Worm (Caenorhabditis elegans): ENCODE measurements around the gene slc-36.2.
"Not testable (repeated sequence)": the region's sequence is repeated elsewhere in the genome, so short reads cannot be mapped to it uniquely, and the experiment has no call there.

Gene slc-36.2

ce11 chrII:511968-512367 lies 10.4 kb upstream of the slc-36.2 start:
- no peak for TF ChIP-seq ztf-29 (GFP tag; IDR thresholded peaks at IDR 0.05)
- TF ChIP-seq T22C8.4 (GFP tag; IDR thresholded peaks at IDR 0.05) = no peak
- TF ChIP-seq ref-1 (GFP tag; conservative IDR thresholded peaks at IDR 0.05) = no peak
- TF ChIP-seq med-1 (GFP tag; optimal IDR thresholded peaks at IDR 0.05; ENCODE audit: insufficient read depth) = no peak
- TF ChIP-seq flt-1 (GFP tag; IDR thresholded peaks at IDR 0.05) = no peak
- no peak for TF ChIP-seq cog-1 (tag; optimal IDR thresholded peaks at IDR 0.05)
- no peak for TF ChIP-seq ztf-23 (GFP tag; IDR thresholded peaks at IDR 0.05)
- TF ChIP-seq tab-1 (GFP tag; IDR thresholded peaks at IDR 0.05) = no peak
- no peak for TF ChIP-seq klf-2 (GFP tag; conservative IDR thresholded peaks at IDR 0.05)

- TF ChIP-seq ztf-23 (GFP tag; IDR thresholded peaks at IDR 0.05) (no peak), flt-1 (GFP tag; IDR thresholded peaks at IDR 0.05) (no peak)
Measured at ce11 chrII:512630-513029, 9.8 kb upstream of the slc-36.2 start.

DNA sequence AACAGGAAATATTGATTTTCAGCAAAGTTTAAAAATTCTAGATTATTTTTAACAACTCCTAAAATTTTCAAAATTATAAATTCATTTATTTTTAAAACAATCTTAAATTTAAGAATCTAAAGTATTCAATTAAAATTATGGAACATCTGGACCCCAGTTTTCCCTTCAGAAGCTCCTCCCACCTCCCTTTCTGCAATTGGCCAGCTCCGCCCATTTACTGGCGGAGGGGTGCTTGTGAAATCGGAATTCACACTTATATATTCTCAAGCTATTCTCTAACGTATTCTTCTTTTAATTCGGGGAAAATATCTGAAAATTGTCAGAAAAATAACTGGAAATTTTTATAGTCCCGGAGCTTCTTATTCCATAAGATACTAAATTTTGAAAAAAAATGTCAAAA lies 6.6 kb upstream of the slc-36.2 start, which contains the start of gene mab-9:
mab-9 (plus strand) TSS at position 260 of the 400 bp plus-strand sequence.
- TF ChIP-seq T22C8.4 (GFP tag; IDR thresholded peaks at IDR 0.05) (no peak), ztf-23 (GFP tag; IDR thresholded peaks at IDR 0.05) (no peak)

- TF ChIP-seq tab-1 (GFP tag; IDR thresholded peaks at IDR 0.05) (no peak), klf-2 (GFP tag; conservative IDR thresholded peaks at IDR 0.05) (no peak), med-1 (GFP tag; optimal IDR thresholded peaks at IDR 0.05; ENCODE audit: insufficient read depth) (no peak), flt-1 (GFP tag; IDR thresholded peaks at IDR 0.05) (no peak), ztf-23 (GFP tag; IDR thresholded peaks at IDR 0.05) (no peak), ref-1 (GFP tag; conservative IDR thresholded peaks at IDR 0.05) (no peak), T22C8.4 (GFP tag; IDR thresholded peaks at IDR 0.05) (no peak), ztf-29 (GFP tag; IDR thresholded peaks at IDR 0.05) (no peak), cog-1 (tag; optimal IDR thresholded peaks at IDR 0.05) (no peak)
Measured at ce11 chrII:521720-522119, 682 bp upstream of the slc-36.2 start.

DNA sequence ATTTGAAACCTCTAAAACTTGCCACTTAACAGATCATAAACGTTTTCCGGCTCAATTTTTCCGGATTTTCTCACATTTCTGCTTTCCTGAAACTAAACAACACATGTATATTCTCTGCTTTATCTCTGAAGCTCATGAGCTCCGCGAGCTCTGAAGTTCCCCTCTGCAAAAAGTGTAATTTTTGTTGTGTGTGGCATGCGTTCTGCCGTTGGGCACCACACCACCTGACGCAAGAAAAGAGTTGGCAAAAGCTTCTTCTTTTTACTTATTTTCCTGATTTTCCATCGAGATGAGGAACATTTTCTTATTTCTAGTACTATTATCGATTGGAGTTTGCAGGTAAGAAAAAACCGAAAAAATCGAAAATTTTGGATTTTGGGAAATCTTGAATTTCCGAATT lies 4.0 kb downstream of the slc-36.2 start, which contains the start of gene lgc-34:
lgc-34 (plus strand) TSS at position 200 of the 400 bp plus-strand sequence.
- TF ChIP-seq cog-1 (tag; optimal IDR thresholded peaks at IDR 0.05) (no peak), ztf-23 (GFP tag; IDR thresholded peaks at IDR 0.05) (0 out of 2 replicates have a peak, but pooled peaks have one; percentile 20)

DNA sequence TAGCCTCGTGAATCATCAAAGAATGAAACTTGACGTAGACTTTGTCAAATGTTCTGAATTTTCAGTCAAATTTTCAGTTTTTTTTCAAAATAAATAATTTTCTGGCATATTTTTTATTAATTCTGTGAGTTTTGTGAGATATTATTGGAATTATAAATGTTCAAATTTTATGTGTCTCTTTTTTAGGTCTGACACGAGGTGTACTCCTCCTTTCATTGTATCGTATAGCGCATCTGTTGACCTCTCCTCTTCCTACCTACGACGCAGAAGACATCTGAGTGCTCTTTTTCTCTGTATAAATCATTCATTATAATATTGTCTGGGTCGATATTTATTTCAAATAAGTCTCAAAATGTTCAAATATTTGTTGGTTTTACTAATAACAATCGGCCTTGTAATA lies 12.8 kb downstream of the slc-36.2 start, which contains the start of gene T27A1.3:
T27A1.3 (plus strand) TSS at position 301 of the 400 bp plus-strand sequence.
- TF ChIP-seq tab-1 (GFP tag; IDR thresholded peaks at IDR 0.05); ref-1 (GFP tag; conservative IDR thresholded peaks at IDR 0.05); med-1 (GFP tag; optimal IDR thresholded peaks at IDR 0.05; ENCODE audit: insufficient read depth): not testable (repeated sequence)

DNA sequence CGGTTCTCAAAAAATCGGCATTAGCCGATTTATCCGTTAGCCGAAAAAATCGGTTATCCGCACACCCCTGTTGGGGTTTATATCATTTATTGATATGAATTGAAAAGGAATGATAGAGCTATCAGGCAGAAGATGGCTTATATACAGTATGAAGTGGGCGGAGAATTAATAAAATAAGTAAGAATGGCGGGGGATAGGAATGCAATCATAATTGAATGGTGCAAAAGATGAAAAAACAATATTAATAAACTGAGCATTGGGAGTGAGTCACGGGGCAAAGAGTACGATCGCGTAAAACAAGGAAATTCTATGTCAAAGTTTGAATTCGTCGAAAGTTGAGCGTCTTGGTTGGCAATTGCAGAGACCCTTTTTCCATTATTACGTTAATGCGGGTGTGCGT lies 14.4 kb downstream of the slc-36.2 start, which contains the start of gene T27A1.2:
T27A1.2 (minus strand) TSS at position 101 of the 400 bp plus-strand sequence.
- no peak for TF ChIP-seq cog-1 (tag; optimal IDR thresholded peaks at IDR 0.05)
- no peak for TF ChIP-seq tab-1 (GFP tag; IDR thresholded peaks at IDR 0.05)
- no peak for TF ChIP-seq flt-1 (GFP tag; IDR thresholded peaks at IDR 0.05)
- no peak for TF ChIP-seq T22C8.4 (GFP tag; IDR thresholded peaks at IDR 0.05)

DNA sequence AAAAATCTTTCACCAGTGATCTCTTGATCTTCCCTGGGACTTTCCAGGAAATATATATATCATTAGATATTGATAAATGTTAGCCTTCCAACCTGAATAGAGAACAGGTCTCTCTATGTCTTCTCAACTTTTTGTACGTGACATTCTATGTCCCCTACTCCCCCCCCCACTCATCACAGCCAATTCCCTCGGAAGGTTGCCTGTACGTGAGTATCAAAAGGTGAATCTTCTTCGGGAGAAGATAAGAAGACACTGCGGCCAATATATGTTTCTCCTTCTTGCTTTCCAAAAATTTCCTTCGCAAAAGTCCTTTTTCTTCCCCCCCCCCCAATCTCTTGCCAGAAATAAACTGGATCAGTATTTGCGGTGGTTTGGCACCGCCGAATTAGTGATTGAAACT lies 20.0 kb downstream of the slc-36.2 start:
- 0 out of 2 replicates have a peak, but pooled peaks have one; percentile 14 for TF ChIP-seq flt-1 (GFP tag; IDR thresholded peaks at IDR 0.05)
- TF ChIP-seq ztf-23 (GFP tag; IDR thresholded peaks at IDR 0.05) = no peak
- TF ChIP-seq cog-1 (tag; optimal IDR thresholded peaks at IDR 0.05) = no peak

DNA sequence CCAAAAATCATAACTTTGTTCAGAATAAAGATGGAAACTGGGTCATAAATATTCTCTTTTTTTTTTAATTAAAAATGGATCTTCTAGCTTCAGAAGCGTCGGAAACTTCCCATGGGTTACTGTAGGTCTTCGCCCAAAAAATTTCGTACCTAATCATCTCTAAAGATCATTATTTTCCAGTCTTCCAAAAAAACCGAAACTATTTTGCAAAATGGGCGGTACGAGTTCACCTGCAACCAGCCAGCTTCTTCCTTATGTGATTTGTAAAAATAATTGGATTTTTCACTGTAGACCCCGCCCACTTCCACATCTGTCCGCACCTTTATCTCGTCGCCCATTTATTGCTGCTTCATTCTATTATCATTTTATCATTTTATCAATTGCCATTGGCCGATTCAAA lies 24.0 kb downstream of the slc-36.2 start, which contains the start of gene mlt-10:
mlt-10 (plus strand) TSS at position 301 of the 400 bp plus-strand sequence.
- TF ChIP-seq ref-1 (GFP tag; conservative IDR thresholded peaks at IDR 0.05) (no peak), med-1 (GFP tag; optimal IDR thresholded peaks at IDR 0.05; ENCODE audit: insufficient read depth) (no peak), klf-2 (GFP tag; conservative IDR thresholded peaks at IDR 0.05) (no peak), ztf-29 (GFP tag; IDR thresholded peaks at IDR 0.05) (no peak), flt-1 (GFP tag; IDR thresholded peaks at IDR 0.05) (no peak), tab-1 (GFP tag; IDR thresholded peaks at IDR 0.05) (no peak), ztf-23 (GFP tag; IDR thresholded peaks at IDR 0.05) (no peak), cog-1 (tag; optimal IDR thresholded peaks at IDR 0.05) (no peak), T22C8.4 (GFP tag; IDR thresholded peaks at IDR 0.05) (no peak)

DNA sequence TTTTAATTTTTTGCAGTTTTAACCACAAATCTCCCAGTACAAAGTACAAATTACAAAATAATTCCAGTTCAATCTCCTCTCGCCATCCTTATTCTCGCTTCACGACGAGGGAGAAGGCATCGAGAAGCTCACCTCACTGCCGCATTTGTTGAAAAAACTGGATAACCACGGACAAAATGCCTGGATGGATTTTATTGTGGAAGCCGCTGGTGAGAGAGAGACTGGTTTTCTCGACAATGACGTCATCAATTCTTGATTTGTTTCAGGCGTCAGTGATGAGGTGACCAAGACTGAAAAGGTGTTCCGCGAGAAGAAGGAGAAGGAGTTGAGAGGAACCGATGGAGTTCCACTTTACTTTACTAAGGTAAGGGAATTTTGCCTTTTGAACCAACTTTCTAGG lies 27.1 kb downstream of the slc-36.2 start:
- TF ChIP-seq med-1 (GFP tag; optimal IDR thresholded peaks at IDR 0.05; ENCODE audit: insufficient read depth) = no peak
- no peak for TF ChIP-seq ztf-29 (GFP tag; IDR thresholded peaks at IDR 0.05)

DNA sequence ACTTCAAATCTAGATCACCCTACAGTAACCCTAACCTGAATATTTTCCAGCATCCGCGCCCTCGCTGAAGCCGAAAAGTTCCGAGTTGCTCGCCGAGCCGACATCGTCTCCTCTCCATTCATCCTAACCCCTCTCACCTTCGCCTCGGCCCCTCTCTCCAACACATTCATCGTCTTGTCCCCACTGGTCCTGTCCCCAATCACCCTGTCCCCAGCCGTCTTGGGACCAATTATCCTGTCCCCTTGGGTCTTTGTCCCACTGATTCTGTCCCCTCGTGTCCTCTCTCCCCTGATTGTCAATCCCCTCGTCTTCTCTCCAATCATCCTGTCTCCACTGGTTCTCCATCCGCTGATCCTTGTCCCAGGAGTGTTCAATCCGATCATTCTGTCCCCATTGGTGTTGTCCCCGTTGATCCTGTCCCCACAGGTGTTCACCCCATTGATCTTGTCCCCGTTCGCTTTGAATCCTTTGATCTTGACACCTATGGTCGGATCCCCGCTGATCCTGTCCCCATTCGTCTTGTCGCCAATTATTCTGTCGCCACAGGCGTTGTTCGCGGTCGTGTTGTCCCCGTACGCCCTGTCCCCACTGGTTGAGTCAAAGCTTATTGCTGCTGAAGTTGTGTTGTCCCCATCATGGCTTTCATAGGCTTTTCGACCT lies 29.0 kb downstream of the slc-36.2 start, which contains the start of gene lips-7:
lips-7 (plus strand) TSS at position 610 of the 660 bp plus-strand sequence.
- TF ChIP-seq ztf-23 (GFP tag; IDR thresholded peaks at IDR 0.05) (no peak), ref-1 (GFP tag; conservative IDR thresholded peaks at IDR 0.05) (no peak), cog-1 (tag; optimal IDR thresholded peaks at IDR 0.05) (no peak), ztf-29 (GFP tag; IDR thresholded peaks at IDR 0.05) (no peak), tab-1 (GFP tag; IDR thresholded peaks at IDR 0.05) (no peak), T22C8.4 (GFP tag; IDR thresholded peaks at IDR 0.05) (no peak), flt-1 (GFP tag; IDR thresholded peaks at IDR 0.05) (no peak), klf-2 (GFP tag; conservative IDR thresholded peaks at IDR 0.05) (no peak), med-1 (GFP tag; optimal IDR thresholded peaks at IDR 0.05; ENCODE audit: insufficient read depth) (no peak)
